Fruit fly (Drosophila melanogaster) whole organism, embryonic: ENCODE data around the gene sick.

Experiments used
- Aef1 ChIP-seq: fragments of 200-800 bp; sonication (Bioruptor generic); IDR thresholded peaks from 3 replicates; pipeline ENCODE4 v1.3.6; 2022; ENCODE audit warnings: missing biosample characterization, missing genetic modification characterization
- Blimp-1 ChIP-seq: fragments of 200-800 bp; sonication (Bioruptor generic); optimal IDR thresholded peaks from 3 replicates; lab custom pipeline; 2018; ENCODE audit warnings: missing biosample characterization, missing genetic modification characterization, mild to moderate bottlenecking, moderate library complexity, missing genetic modification reagents
- CG12104 ChIP-seq: fragments of 200-800 bp; sonication (Bioruptor generic); optimal IDR thresholded peaks from 3 replicates; lab custom pipeline; 2016; ENCODE audit warnings: missing biosample characterization, missing genetic modification characterization
- CG14860 ChIP-seq: fragments of 200-800 bp; sonication (Bioruptor generic); IDR thresholded peaks from 3 replicates; pipeline ENCODE4 v1.3.6; 2022; ENCODE audit warnings: missing biosample characterization, missing genetic modification characterization; ENCODE audit not compliant: partially characterized antibody
- CG1529 ChIP-seq: fragments of 200-800 bp; sonication (Bioruptor generic); optimal IDR thresholded peaks from 3 replicates; lab custom pipeline; 2018; ENCODE audit warnings: missing biosample characterization, missing genetic modification characterization
- CG17359 ChIP-seq: fragments of 200-800 bp; sonication (Bioruptor generic); optimal IDR thresholded peaks from 3 replicates; lab custom pipeline; 2018; ENCODE audit warnings: missing biosample characterization, mild to moderate bottlenecking, missing genetic modification characterization, moderate library complexity
- CG17568 ChIP-seq: fragments of 200-800 bp; sonication (Bioruptor generic); optimal IDR thresholded peaks from 2 replicates; lab custom pipeline; 2018; ENCODE audit warnings: missing biosample characterization, mild to moderate bottlenecking, missing genetic modification characterization, moderate library complexity
- CG2116 ChIP-seq: fragments of 200-800 bp; sonication (Bioruptor generic); optimal IDR thresholded peaks from 3 replicates; lab custom pipeline; 2018; ENCODE audit warnings: missing biosample characterization, mild to moderate bottlenecking, missing genetic modification characterization
- CG3281 ChIP-seq: fragments of 200-800 bp; sonication (Bioruptor generic); optimal IDR thresholded peaks from 3 replicates; lab custom pipeline; 2017; ENCODE audit warnings: missing biosample characterization, mild to moderate bottlenecking, missing genetic modification characterization
- CG3838 ChIP-seq: fragments of 200-800 bp; sonication (Bioruptor generic); optimal IDR thresholded peaks from 3 replicates; lab custom pipeline; 2016; ENCODE audit warnings: missing biosample characterization, missing genetic modification characterization
- CG5245 ChIP-seq: fragments of 200-800 bp; sonication (Bioruptor generic); optimal IDR thresholded peaks from 3 replicates; lab custom pipeline; 2016; ENCODE audit warnings: missing biosample characterization, missing genetic modification characterization
- CG6654 ChIP-seq: fragments of 200-800 bp; sonication (Bioruptor generic); optimal IDR thresholded peaks from 2 replicates; lab custom pipeline; 2017; ENCODE audit warnings: missing biosample characterization, mild to moderate bottlenecking, missing genetic modification characterization
- CG7271 ChIP-seq: fragments of 200-800 bp; sonication (Bioruptor generic); optimal IDR thresholded peaks from 2 replicates; lab custom pipeline; 2018; ENCODE audit warnings: missing biosample characterization, mild to moderate bottlenecking, missing genetic modification characterization, moderate library complexity
- CG7987 ChIP-seq: fragments of 200-800 bp; sonication (Bioruptor generic); optimal IDR thresholded peaks from 2 replicates; lab custom pipeline; 2018; ENCODE audit warnings: missing biosample characterization, mild to moderate bottlenecking, missing genetic modification characterization, moderate library complexity
- CG8290 ChIP-seq, 3 experiments: fragments of 200-800 bp; sonication (Bioruptor generic); optimal IDR thresholded peaks; 2 replicates each; lab custom pipeline; 2016 to 2019; ENCODE audit warnings: missing biosample characterization in 3 of 3, missing genetic modification characterization in 3 of 3, mild to moderate bottlenecking in 2 of 3, moderate library complexity in 1 of 3
- CG9609 ChIP-seq: fragments of 200-800 bp; sonication (Bioruptor generic); optimal IDR thresholded peaks from 3 replicates; lab custom pipeline; 2016; ENCODE audit warnings: missing biosample characterization, missing genetic modification characterization
- CG9817 ChIP-seq: fragments of 200-800 bp; sonication (Bioruptor generic); optimal IDR thresholded peaks from 2 replicates; lab custom pipeline; 2018; ENCODE audit warnings: missing biosample characterization, mild to moderate bottlenecking, missing genetic modification characterization, moderate library complexity
- CkIIα-i1 ChIP-seq: fragments of 200-800 bp; sonication (Bioruptor generic); IDR thresholded peaks from 2 replicates; pipeline ENCODE4 v1.3.6; 2022; ENCODE audit warnings: missing biosample characterization, missing genetic modification characterization
- D19B ChIP-seq: fragments of 200-800 bp; sonication (Bioruptor generic); optimal IDR thresholded peaks from 2 replicates; lab custom pipeline; 2017; ENCODE audit warnings: missing biosample characterization, mild to moderate bottlenecking, missing genetic modification characterization
- Dbx ChIP-seq: fragments of 200-800 bp; sonication (Bioruptor generic); IDR thresholded peaks from 3 replicates; pipeline ENCODE4 v1.3.6; 2022; ENCODE audit warnings: missing biosample characterization, missing genetic modification characterization
- E2f2 ChIP-seq: fragments of 200-800 bp; sonication (Bioruptor generic); IDR thresholded peaks from 2 replicates; pipeline ENCODE4 v1.3.6; 2022; ENCODE audit warnings: missing biosample characterization, missing genetic modification characterization
- ERR ChIP-seq: fragments of 200-800 bp; sonication (Bioruptor generic); optimal IDR thresholded peaks from 2 replicates; lab custom pipeline; 2016; ENCODE audit warnings: missing biosample characterization, missing genetic modification characterization
- Elba2 ChIP-seq: fragments of 200-800 bp; sonication (Bioruptor generic); optimal IDR thresholded peaks from 3 replicates; lab custom pipeline; 2016; ENCODE audit warnings: missing biosample characterization, missing genetic modification characterization
- Fer2 ChIP-seq: fragments of 200-800 bp; sonication (Bioruptor generic); optimal IDR thresholded peaks from 2 replicates; lab custom pipeline; 2018; ENCODE audit warnings: missing biosample characterization, mild to moderate bottlenecking, missing genetic modification characterization, moderate library complexity
- HLH54F ChIP-seq: fragments of 200-800 bp; sonication (Bioruptor generic); optimal IDR thresholded peaks from 3 replicates; lab custom pipeline; 2016; ENCODE audit warnings: missing biosample characterization, missing genetic modification characterization
- Hmr ChIP-seq: fragments of 200-800 bp; sonication (Bioruptor generic); optimal IDR thresholded peaks from 3 replicates; lab custom pipeline; 2017; ENCODE audit warnings: mild to moderate bottlenecking, missing biosample characterization, missing genetic modification reagents, missing genetic modification characterization
- Ptx1 ChIP-seq: fragments of 200-800 bp; sonication (Bioruptor generic); IDR thresholded peaks from 2 replicates; pipeline ENCODE4 v1.3.6; 2022; ENCODE audit warnings: missing biosample characterization, missing genetic modification characterization
- Sox100B ChIP-seq: fragments of 200-800 bp; sonication (Bioruptor generic); optimal IDR thresholded peaks from 3 replicates; lab custom pipeline; 2018; ENCODE audit warnings: missing biosample characterization, mild to moderate bottlenecking, missing genetic modification characterization
- ara ChIP-seq: fragments of 200-800 bp; sonication (Bioruptor generic); IDR thresholded peaks from 2 replicates; pipeline ENCODE4 v1.3.6; 2022; ENCODE audit warnings: missing biosample characterization, missing genetic modification characterization
- caup ChIP-seq: fragments of 200-800 bp; sonication (Bioruptor generic); optimal IDR thresholded peaks from 3 replicates; lab custom pipeline; 2017; ENCODE audit warnings: missing biosample characterization, mild to moderate bottlenecking, missing genetic modification characterization, moderate library complexity; ENCODE audit not compliant: severe bottlenecking
- ci ChIP-seq: fragments of 200-800 bp; sonication (Bioruptor generic); IDR thresholded peaks from 3 replicates; pipeline ENCODE4 v1.3.6; 2022; ENCODE audit warnings: missing biosample characterization, missing genetic modification characterization
- disco-r ChIP-seq: fragments of 200-800 bp; sonication (Bioruptor generic); optimal IDR thresholded peaks from 2 replicates; lab custom pipeline; 2016; ENCODE audit warnings: missing biosample characterization, missing genetic modification characterization
- dmrt99B ChIP-seq: fragments of 200-800 bp; sonication (Bioruptor generic); optimal IDR thresholded peaks from 2 replicates; lab custom pipeline; 2018; ENCODE audit warnings: missing biosample characterization, mild to moderate bottlenecking, missing genetic modification characterization, moderate library complexity
- dpn ChIP-seq, 2 experiments: fragments of 200-800 bp; sonication (Bioruptor generic); optimal IDR thresholded peaks; 3 replicates each; lab custom pipeline; 2016; ENCODE audit warnings: missing biosample characterization in 2 of 2, missing genetic modification characterization in 2 of 2
- ems ChIP-seq: fragments of 200-800 bp; sonication (Bioruptor generic); optimal IDR thresholded peaks from 3 replicates; lab custom pipeline; 2016; ENCODE audit warnings: missing biosample characterization, missing genetic modification characterization
- esg ChIP-seq: fragments of 200-800 bp; sonication (Bioruptor generic); conservative IDR thresholded peaks from 2 replicates; pipeline ENCODE4 v1.3.6; 2022; ENCODE audit warnings: missing biosample characterization, missing genetic modification characterization
- jumu ChIP-seq: fragments of 200-800 bp; sonication (Bioruptor generic); optimal IDR thresholded peaks from 3 replicates; lab custom pipeline; 2016; ENCODE audit warnings: missing biosample characterization, missing genetic modification characterization
- lab ChIP-seq: fragments of 200-800 bp; sonication (Bioruptor generic); optimal IDR thresholded peaks from 3 replicates; lab custom pipeline; 2017; ENCODE audit warnings: missing biosample characterization, missing genetic modification characterization, mild to moderate bottlenecking, moderate library complexity, missing genetic modification reagents
- lmd ChIP-seq: fragments of 200-800 bp; sonication (Bioruptor generic); IDR thresholded peaks from 2 replicates; pipeline ENCODE4 v1.3.6; 2022; ENCODE audit warnings: missing biosample characterization, missing genetic modification characterization
- lola ChIP-seq, 3 experiments: fragments of >200 bp in 2 of 3; fragments of 200-800 bp in 1 of 3; sonication (Bioruptor generic) in 1 of 3; optimal IDR thresholded peaks; 2 replicates each; lab custom pipeline; 2017 to 2019; ENCODE audit warnings: missing biosample characterization in 3 of 3, missing genetic modification characterization in 3 of 3, mild to moderate bottlenecking in 1 of 3, moderate library complexity in 1 of 3
- lov ChIP-seq, 2 experiments: fragments of 200-800 bp in 1 of 2; fragments of >200 bp in 1 of 2; sonication (Bioruptor generic) in 1 of 2; IDR thresholded peaks in 1 of 2; optimal IDR thresholded peaks in 1 of 2; 2 replicates in 1 of 2; 3 replicates in 1 of 2; pipeline versions ENCODE4 v1.3.6 to Lab custom; 2017 to 2022; ENCODE audit warnings: missing biosample characterization in 1 of 2, missing genetic modification characterization in 1 of 2
- nau ChIP-seq: fragments of 200-800 bp; sonication (Bioruptor generic); optimal IDR thresholded peaks from 3 replicates; lab custom pipeline; 2017; ENCODE audit warnings: missing biosample characterization, mild to moderate bottlenecking, missing genetic modification characterization, missing genetic modification reagents
- pan ChIP-seq, 4 experiments: fragments of >200 bp in 3 of 4; fragments of 200-800 bp in 1 of 4; sonication (Bioruptor generic) in 1 of 4; optimal IDR thresholded peaks in 3 of 4; IDR thresholded peaks in 1 of 4; 2 replicates each; pipeline versions ENCODE4 v1.3.6 to Lab custom; 2017 to 2022; ENCODE audit warnings: missing biosample characterization in 2 of 4, missing genetic modification characterization in 2 of 4, mixed read lengths in 1 of 4
- row ChIP-seq: fragments of 200-800 bp; sonication (Bioruptor generic); IDR thresholded peaks from 3 replicates; pipeline ENCODE4 v1.3.6; 2022; ENCODE audit warnings: missing biosample characterization, missing genetic modification characterization
- sens ChIP-seq: fragments of 200-800 bp; sonication (Bioruptor generic); peaks from one replicate; lab custom pipeline; 2016; ENCODE audit warnings: missing biosample characterization, missing genetic modification characterization
- sens-2 ChIP-seq: fragments of 200-800 bp; sonication (Bioruptor generic); IDR thresholded peaks from 2 replicates; pipeline ENCODE4 v1.3.6; 2022; ENCODE audit warnings: missing biosample characterization, missing genetic modification characterization
- sob ChIP-seq: fragments of 200-800 bp; sonication (Bioruptor generic); IDR thresholded peaks from 2 replicates; pipeline ENCODE4 v1.3.6; 2022; ENCODE audit warnings: missing biosample characterization, missing genetic modification characterization
- tap ChIP-seq: fragments of 200-800 bp; optimal IDR thresholded peaks from 3 replicates; lab custom pipeline; 2019; ENCODE audit warnings: missing biosample characterization, mild to moderate bottlenecking, missing genetic modification characterization, moderate library complexity
- unpg ChIP-seq: fragments of 200-800 bp; sonication (Bioruptor generic); optimal IDR thresholded peaks from 3 replicates; lab custom pipeline; 2018; ENCODE audit warnings: missing biosample characterization, mild to moderate bottlenecking, missing genetic modification characterization, moderate library complexity

sick gene

DNA sequence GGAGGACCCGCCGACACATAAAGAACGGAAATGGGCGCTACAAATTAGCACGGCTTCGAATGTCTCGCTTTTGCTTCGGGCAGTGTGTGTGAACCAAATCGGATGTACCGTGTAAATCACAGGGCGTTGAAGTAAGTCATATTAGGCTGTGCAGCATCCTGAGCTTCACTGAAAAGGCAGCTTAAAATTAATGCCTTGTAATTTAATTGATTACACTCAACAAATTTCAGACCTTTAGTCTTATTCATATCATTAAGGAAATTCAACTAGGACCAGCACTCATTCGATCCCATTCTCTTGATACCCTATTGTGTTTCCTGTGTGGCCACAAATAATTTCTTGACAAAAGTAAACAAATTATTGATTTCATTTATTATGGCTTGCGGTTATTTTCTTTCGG lies 73.8 kb downstream of the sick start (continued):
- peak; percentile 91 for TF ChIP-seq ara (GFP tag; lab: Robert Waterston, UW)
- peak; percentile 84 for TF ChIP-seq lab (GFP tag; lab: Kevin White, UChicago)
- peak; percentile 62 for TF ChIP-seq dmrt99B (tag; lab: Kevin White, UChicago)
- peak; percentile 41 for TF ChIP-seq Sox100B (GFP tag; lab: Kevin White, UChicago)
- peak; percentile 57 for TF ChIP-seq tap (tag; lab: Kevin White, UChicago)
- TF ChIP-seq CG14860 (GFP tag; lab: Robert Waterston, UW), result no peak
- TF ChIP-seq Blimp-1 (GFP tag; lab: Kevin White, UChicago), result peak; percentile 72
- no peak for TF ChIP-seq CG3838 (GFP tag; lab: Kevin White, UChicago)
- TF ChIP-seq lov (optimal IDR thresholded peaks at IDR 0.05; lab: Kevin White, UChicago), result no peak
- peak; percentile 76; the same call in 2 of the 3 replicates for TF ChIP-seq lov (GFP tag; IDR thresholded peaks at IDR 0.05; lab: Robert Waterston, UW)
- peak; percentile 64 for TF ChIP-seq HLH54F (GFP tag; lab: Kevin White, UChicago)
- no peak for TF ChIP-seq CG7987 (GFP tag; lab: Kevin White, UChicago)
- peak; percentile 79 for TF ChIP-seq Aef1
- TF ChIP-seq sens, result peak; percentile 89
- no peak for TF ChIP-seq Elba2
- peak; percentile 69 to 70 for TF ChIP-seq dpn (GFP tag; optimal IDR thresholded peaks at IDR 0.05; lab: Kevin White, UChicago)
- peak; percentile 57 for TF ChIP-seq unpg (GFP tag; lab: Kevin White, UChicago)
- TF ChIP-seq sens-2 (GFP tag; lab: Robert Waterston, UW), result peak; percentile 75
- peak; percentile 54 for TF ChIP-seq nau (GFP tag; lab: Kevin White, UChicago)
- TF ChIP-seq row (GFP tag; lab: Robert Waterston, UW), result peak; percentile 84
- TF ChIP-seq CkIIα-i1, result no peak
- peak; percentile 64 for TF ChIP-seq CG5245
- TF ChIP-seq jumu (GFP tag; lab: Kevin White, UChicago), result peak; percentile 65
- peak; percentile 18 for TF ChIP-seq Fer2 (tag; lab: Kevin White, UChicago)
- TF ChIP-seq E2f2 (GFP tag; lab: Robert Waterston, UW), result peak; percentile 55; the same call in 1 of the 2 replicates
- TF ChIP-seq CG1529 (GFP tag; lab: Kevin White, UChicago), result no peak
- TF ChIP-seq Ptx1, result peak; percentile 85
- TF ChIP-seq CG17568 (GFP tag; lab: Kevin White, UChicago), result no peak
- peak; percentile 77 for TF ChIP-seq CG17359
- TF ChIP-seq sob (GFP tag; lab: Robert Waterston, UW), result peak; percentile 83
- TF ChIP-seq esg (GFP tag; lab: Robert Waterston, UW), result peak; percentile 82
- TF ChIP-seq ci (GFP tag; lab: Robert Waterston, UW), result peak; percentile 83
- TF ChIP-seq pan (optimal IDR thresholded peaks at IDR 0.05; lab: Kevin White, UChicago), result no peak
- peak in 1 of 2 experiments; percentile 91 for TF ChIP-seq pan (GFP tag; optimal IDR thresholded peaks at IDR 0.05 in 1 of 2, IDR thresholded peaks at IDR 0.05 in 1 of 2)
- TF ChIP-seq lola (GFP tag; optimal IDR thresholded peaks at IDR 0.05; lab: Kevin White, UChicago), result peak in 1 of 3 experiments; percentile 33
- TF ChIP-seq ems (GFP tag; lab: Kevin White, UChicago), result peak; percentile 59
- TF ChIP-seq lmd (GFP tag; lab: Robert Waterston, UW), result peak; percentile 89
- TF ChIP-seq CG9609, result peak; percentile 32
- TF ChIP-seq D19B (GFP tag; lab: Kevin White, UChicago), result peak; percentile 80
- TF ChIP-seq CG2116 (GFP tag; lab: Kevin White, UChicago), result peak; percentile 1
- no peak for TF ChIP-seq CG8290 (GFP tag; optimal IDR thresholded peaks at IDR 0.05; lab: Kevin White, UChicago)
- peak in 1 of 2 experiments; percentile 41 for TF ChIP-seq CG8290 (tag; optimal IDR thresholded peaks at IDR 0.05; lab: Kevin White, UChicago)
- TF ChIP-seq CG9817, result peak; percentile 30
- TF ChIP-seq Hmr (GFP tag; lab: Kevin White, UChicago), result peak; percentile 42
- TF ChIP-seq CG12104 (GFP tag; lab: Kevin White, UChicago), result no peak
- peak; percentile 1 for TF ChIP-seq CG6654 (GFP tag; lab: Kevin White, UChicago)
- TF ChIP-seq CG3281, result peak; percentile 53
- no peak for TF ChIP-seq CG7271 (tag; lab: Kevin White, UChicago)
- TF ChIP-seq Dbx (GFP tag; lab: Robert Waterston, UW), result peak; percentile 79
- peak; percentile 23 for TF ChIP-seq caup (GFP tag; lab: Kevin White, UChicago)
- TF ChIP-seq ERR (GFP tag; lab: Kevin White, UChicago), result no peak
- TF ChIP-seq disco-r (GFP tag; lab: Kevin White, UChicago), result peak; percentile 2
